Fruit fly (Drosophila melanogaster) whole organism, adult: ENCODE data around the gene CG6664.

Experiments
- CG12768 ChIP-seq: fragments of 200-800 bp; sonication (Bioruptor generic); optimal IDR thresholded peaks from 2 replicates; lab custom pipeline; 2017; ENCODE audit warnings: missing biosample characterization, missing genetic modification characterization, mild to moderate bottlenecking, moderate library complexity, missing genetic modification reagents
- CG14711 ChIP-seq: fragments of 200-800 bp; sonication (Bioruptor generic); optimal IDR thresholded peaks from 2 replicates; lab custom pipeline; 2018; ENCODE audit warnings: missing biosample characterization, mild to moderate bottlenecking, missing genetic modification characterization, moderate library complexity
- CG1620 ChIP-seq: fragments of 200-800 bp; sonication (Bioruptor generic); optimal IDR thresholded peaks from 2 replicates; lab custom pipeline; 2016; ENCODE audit warnings: missing biosample characterization, missing genetic modification characterization
- CG5204 ChIP-seq: fragments of 200-800 bp; sonication (Bioruptor generic); optimal IDR thresholded peaks from 2 replicates; lab custom pipeline; 2016; ENCODE audit warnings: missing biosample characterization, missing genetic modification characterization
- CG7045 ChIP-seq: fragments of 200-800 bp; sonication (Bioruptor generic); optimal IDR thresholded peaks from 2 replicates; lab custom pipeline; 2017; ENCODE audit warnings: missing biosample characterization, mild to moderate bottlenecking, missing genetic modification characterization
- Clk ChIP-seq: fragments of 200-800 bp; sonication (Bioruptor generic); optimal IDR thresholded peaks from 2 replicates; lab custom pipeline; 2017; ENCODE audit warnings: missing biosample characterization, missing genetic modification characterization
- Hr96 ChIP-seq: fragments of 200-800 bp; sonication (Bioruptor generic); optimal IDR thresholded peaks from 2 replicates; lab custom pipeline; 2016; ENCODE audit warnings: missing biosample characterization, missing genetic modification characterization
- bab1 ChIP-seq: fragments of 200-800 bp; sonication (Bioruptor generic); optimal IDR thresholded peaks from 3 replicates; lab custom pipeline; 2019; ENCODE audit warnings: missing biosample characterization, mild to moderate bottlenecking, missing genetic modification characterization, moderate library complexity
- kay ChIP-seq: fragments of 200-800 bp; sonication (Bioruptor generic); peaks from one replicate; lab custom pipeline; 2016; ENCODE audit warnings: missing biosample characterization, missing genetic modification characterization, borderline replicate concordance
- ovo ChIP-seq: fragments of 200-800 bp; sonication (Bioruptor generic); optimal IDR thresholded peaks from 2 replicates; lab custom pipeline; 2016; ENCODE audit warnings: missing biosample characterization, missing genetic modification characterization
- toe ChIP-seq: fragments of 200-800 bp; sonication (Bioruptor generic); optimal IDR thresholded peaks from 2 replicates; lab custom pipeline; 2016; ENCODE audit warnings: missing biosample characterization, missing genetic modification characterization

dm6 chr3L:17045431-17046238 is 29.7 kb upstream of the CG6664 start, which contains the start of gene TpnC73F:
- TF ChIP-seq CG7045 (no peak), toe (GFP tag; lab: Kevin White, UChicago) (no peak), CG5204 (GFP tag; lab: Kevin White, UChicago) (no peak), ovo (no peak), Hr96 (GFP tag; lab: Kevin White, UChicago) (no peak), kay (GFP tag; lab: Kevin White, UChicago) (no peak), CG14711 (tag; lab: Kevin White, UChicago) (no peak), CG12768 (no peak), CG1620 (no peak), bab1 (GFP tag; lab: Kevin White, UChicago) (no peak), Clk (no peak)
